Fruit fly (Drosophila melanogaster) whole organism, embryonic: ENCODE results near the gene fzy.
A peak's percentile ranks its signal among the peaks of the same experiment; 100 is the strongest.

Experiments
- CG10267 ChIP-seq: fragments of 200-800 bp; sonication (Bioruptor generic); optimal IDR thresholded peaks from 2 replicates; lab custom pipeline; 2018; ENCODE audit warnings: missing biosample characterization, mild to moderate bottlenecking, missing genetic modification characterization, moderate library complexity
- CG1233 ChIP-seq: fragments of 200-800 bp; sonication (Bioruptor generic); optimal IDR thresholded peaks from 4 replicates; lab custom pipeline; 2018; ENCODE audit warnings: missing biosample characterization, mild to moderate bottlenecking, missing genetic modification characterization
- CG14667 ChIP-seq: fragments of 200-800 bp; sonication (Bioruptor generic); IDR thresholded peaks from 2 replicates; pipeline ENCODE4 v1.3.6; 2022; ENCODE audit warnings: missing biosample characterization, missing genetic modification characterization
- CG14710 ChIP-seq: fragments of 200-800 bp; sonication (Bioruptor generic); optimal IDR thresholded peaks from 3 replicates; lab custom pipeline; 2019; ENCODE audit warnings: missing biosample characterization, mild to moderate bottlenecking, missing genetic modification characterization, moderate library complexity
- CG15073 ChIP-seq: fragments of 200-800 bp; sonication (Bioruptor generic); optimal IDR thresholded peaks from 2 replicates; lab custom pipeline; 2016; ENCODE audit warnings: missing biosample characterization, missing genetic modification characterization
- CG15479 ChIP-seq: fragments of 200-800 bp; sonication (Bioruptor generic); optimal IDR thresholded peaks from 3 replicates; lab custom pipeline; 2019; ENCODE audit warnings: missing biosample characterization, mild to moderate bottlenecking, missing genetic modification characterization, moderate library complexity
- CG17186 ChIP-seq: fragments of 200-800 bp; sonication (Bioruptor generic); optimal IDR thresholded peaks from 3 replicates; lab custom pipeline; 2017; ENCODE audit warnings: missing biosample characterization, missing genetic modification reagents, missing genetic modification characterization
- CG17612 ChIP-seq: fragments of 200-800 bp; sonication (Bioruptor generic); IDR thresholded peaks from 2 replicates; pipeline ENCODE4 v1.3.6; 2022; ENCODE audit warnings: missing biosample characterization, missing genetic modification characterization
- CG17802 ChIP-seq: fragments of 200-800 bp; sonication (Bioruptor generic); optimal IDR thresholded peaks from 2 replicates; lab custom pipeline; 2018; ENCODE audit warnings: missing biosample characterization, mild to moderate bottlenecking, missing genetic modification characterization, moderate library complexity
- CG1832 ChIP-seq: fragments of 200-800 bp; sonication (Bioruptor generic); optimal IDR thresholded peaks from 2 replicates; lab custom pipeline; 2017; ENCODE audit warnings: missing biosample characterization, mild to moderate bottlenecking, missing genetic modification characterization, inconsistent platforms
- CG2199 ChIP-seq: fragments of 200-800 bp; sonication (Bioruptor generic); IDR thresholded peaks from 3 replicates; pipeline ENCODE4 v1.3.6; 2022; ENCODE audit warnings: missing biosample characterization, missing genetic modification characterization
- CG31365 ChIP-seq: fragments of 200-800 bp; sonication (Bioruptor generic); optimal IDR thresholded peaks from 2 replicates; lab custom pipeline; 2018; ENCODE audit warnings: missing biosample characterization, mild to moderate bottlenecking, missing genetic modification characterization
- CG3163 ChIP-seq: fragments of 200-800 bp; sonication (Bioruptor generic); optimal IDR thresholded peaks from 3 replicates; lab custom pipeline; 2016; ENCODE audit warnings: missing biosample characterization, missing genetic modification characterization
- CG32767 ChIP-seq: fragments of 200-800 bp; sonication (Bioruptor generic); IDR thresholded peaks from 2 replicates; pipeline ENCODE4 v1.3.6; 2022; ENCODE audit warnings: missing biosample characterization, missing genetic modification characterization
- CG4328 ChIP-seq: fragments of 200-800 bp; sonication (Bioruptor generic); optimal IDR thresholded peaks from 3 replicates; lab custom pipeline; 2017; ENCODE audit warnings: missing biosample characterization, missing genetic modification reagents, missing genetic modification characterization
- CG5180 ChIP-seq: fragments of 200-800 bp; sonication (Bioruptor generic); optimal IDR thresholded peaks from 3 replicates; lab custom pipeline; 2017; ENCODE audit warnings: missing biosample characterization, missing genetic modification characterization, mild to moderate bottlenecking, moderate library complexity, missing genetic modification reagents
- CG7271 ChIP-seq: fragments of 200-800 bp; sonication (Bioruptor generic); optimal IDR thresholded peaks from 2 replicates; lab custom pipeline; 2018; ENCODE audit warnings: missing biosample characterization, mild to moderate bottlenecking, missing genetic modification characterization, moderate library complexity
- CG7372 ChIP-seq: fragments of 200-800 bp; sonication (Bioruptor generic); IDR thresholded peaks from 2 replicates; pipeline ENCODE4 v1.3.6; 2022; ENCODE audit warnings: missing biosample characterization, missing genetic modification characterization
- CG8478 ChIP-seq: fragments of >200 bp; optimal IDR thresholded peaks from 2 replicates; lab custom pipeline; 2018
- Deaf1 ChIP-seq: fragments of 200-800 bp; optimal IDR thresholded peaks from 3 replicates; lab custom pipeline; 2019; ENCODE audit warnings: missing biosample characterization, mild to moderate bottlenecking, missing genetic modification characterization, moderate library complexity
- Dek ChIP-seq: fragments of 200-800 bp; sonication (Bioruptor generic); optimal IDR thresholded peaks from 3 replicates; lab custom pipeline; 2019; ENCODE audit warnings: missing biosample characterization, mild to moderate bottlenecking, missing genetic modification characterization, moderate library complexity
- Dip2 ChIP-seq: fragments of 200-800 bp; sonication (Bioruptor generic); IDR thresholded peaks from 2 replicates; pipeline ENCODE4 v1.3.6; 2022; ENCODE audit warnings: missing biosample characterization, missing genetic modification characterization
- H2.0 ChIP-seq: fragments of 200-800 bp; sonication (Bioruptor generic); IDR thresholded peaks from 2 replicates; pipeline ENCODE4 v1.3.6; 2022; ENCODE audit warnings: missing biosample characterization, missing genetic modification characterization
- HLH3B ChIP-seq: fragments of 200-800 bp; sonication (Bioruptor generic); IDR thresholded peaks from 2 replicates; pipeline ENCODE4 v1.3.6; 2022; ENCODE audit warnings: missing biosample characterization, missing genetic modification characterization
- Hey ChIP-seq: fragments of 200-800 bp; sonication (Bioruptor generic); optimal IDR thresholded peaks from 3 replicates; lab custom pipeline; 2018; ENCODE audit warnings: missing biosample characterization, mild to moderate bottlenecking, missing genetic modification characterization
- Hr39 ChIP-seq: fragments of >200 bp; optimal IDR thresholded peaks from 2 replicates; lab custom pipeline; 2017
- Hr51 ChIP-seq, 2 experiments: fragments of 200-800 bp; sonication (Bioruptor generic); optimal IDR thresholded peaks; 2 replicates in 1 of 2; 3 replicates in 1 of 2; lab custom pipeline; 2016 to 2018; ENCODE audit warnings: missing biosample characterization in 2 of 2, missing genetic modification characterization in 2 of 2, mild to moderate bottlenecking in 1 of 2, moderate library complexity in 1 of 2
- Myb ChIP-seq: fragments of 200-800 bp; sonication (Bioruptor generic); optimal IDR thresholded peaks from 2 replicates; lab custom pipeline; 2016; ENCODE audit warnings: missing biosample characterization, missing genetic modification characterization
- NFAT ChIP-seq: fragments of 200-800 bp; sonication (Bioruptor generic); IDR thresholded peaks from 2 replicates; pipeline ENCODE4 v1.3.6; 2022; ENCODE audit warnings: missing biosample characterization, missing genetic modification characterization
- Neu2 ChIP-seq: fragments of 200-800 bp; sonication (Bioruptor generic); optimal IDR thresholded peaks from 3 replicates; lab custom pipeline; 2016; ENCODE audit warnings: missing biosample characterization, missing genetic modification characterization, borderline replicate concordance
- Nf-YC ChIP-seq: fragments of 200-800 bp; optimal IDR thresholded peaks from 3 replicates; lab custom pipeline; 2019; ENCODE audit warnings: missing biosample characterization, mild to moderate bottlenecking, missing genetic modification characterization, moderate library complexity
- Rfx ChIP-seq: fragments of 200-800 bp; sonication (Bioruptor generic); IDR thresholded peaks from 2 replicates; pipeline ENCODE4 v1.3.6; 2022; ENCODE audit warnings: missing biosample characterization, missing genetic modification characterization
- Sry-β ChIP-seq: fragments of 200-800 bp; sonication (Bioruptor generic); optimal IDR thresholded peaks from 2 replicates; lab custom pipeline; 2018; ENCODE audit warnings: missing biosample characterization, mild to moderate bottlenecking, missing genetic modification characterization, moderate library complexity
- Tbp ChIP-seq: fragments of >200 bp; optimal IDR thresholded peaks from 2 replicates; lab custom pipeline; 2018; ENCODE audit warnings: missing biosample characterization, missing genetic modification characterization
- Trl ChIP-seq, 3 experiments: fragments of >200 bp in 2 of 3; fragments of 200-800 bp in 1 of 3; sonication (Bioruptor generic) in 1 of 3; optimal IDR thresholded peaks; 2 replicates in 1 of 3; 3 replicates in 2 of 3; lab custom pipeline; 2016 to 2017; ENCODE audit warnings: missing biosample characterization in 1 of 3, missing genetic modification characterization in 1 of 3
- crc ChIP-seq: fragments of 200-800 bp; sonication (Bioruptor generic); optimal IDR thresholded peaks from 2 replicates; lab custom pipeline; 2016; ENCODE audit warnings: missing biosample characterization, missing genetic modification characterization
- dati ChIP-seq: fragments of 200-800 bp; sonication (Bioruptor generic); IDR thresholded peaks from 2 replicates; pipeline ENCODE4 v1.3.6; 2022; ENCODE audit warnings: missing biosample characterization, missing genetic modification characterization
- fd96Cb ChIP-seq: fragments of 200-800 bp; sonication (Bioruptor generic); optimal IDR thresholded peaks from 2 replicates; lab custom pipeline; 2018; ENCODE audit warnings: missing biosample characterization, mild to moderate bottlenecking, missing genetic modification characterization, moderate library complexity
- inv ChIP-seq: fragments of 200-800 bp; sonication (Bioruptor generic); IDR thresholded peaks from 2 replicates; pipeline ENCODE4 v1.3.6; 2022; ENCODE audit warnings: missing biosample characterization, missing genetic modification characterization; ENCODE audit not compliant: partially characterized antibody
- lola ChIP-seq, 3 experiments: fragments of >200 bp in 2 of 3; fragments of 200-800 bp in 1 of 3; sonication (Bioruptor generic) in 1 of 3; optimal IDR thresholded peaks; 2 replicates each; lab custom pipeline; 2017 to 2019; ENCODE audit warnings: missing biosample characterization in 3 of 3, missing genetic modification characterization in 3 of 3, mild to moderate bottlenecking in 1 of 3, moderate library complexity in 1 of 3
- onecut ChIP-seq: fragments of 200-800 bp; sonication (Bioruptor generic); IDR thresholded peaks from 2 replicates; pipeline ENCODE4 v1.3.6; 2022; ENCODE audit warnings: missing biosample characterization, missing genetic modification characterization
- pros ChIP-seq: fragments of 200-800 bp; sonication (Bioruptor generic); optimal IDR thresholded peaks from 3 replicates; lab custom pipeline; 2019; ENCODE audit warnings: missing biosample characterization, mild to moderate bottlenecking, missing genetic modification characterization, moderate library complexity
- slbo ChIP-seq: fragments of 200-800 bp; sonication (Bioruptor generic); IDR thresholded peaks from 2 replicates; pipeline ENCODE4 v1.3.6; 2022; ENCODE audit warnings: missing biosample characterization, missing genetic modification characterization
- sna ChIP-seq: fragments of 200-800 bp; sonication (Bioruptor generic); IDR thresholded peaks from 2 replicates; pipeline ENCODE4 v1.3.6; 2022; ENCODE audit warnings: missing biosample characterization, missing genetic modification characterization; ENCODE audit not compliant: partially characterized antibody
- so ChIP-seq: fragments of 200-800 bp; sonication (Bioruptor generic); IDR thresholded peaks from 3 replicates; pipeline ENCODE4 v1.3.6; 2022; ENCODE audit warnings: missing biosample characterization, missing genetic modification characterization
- tx ChIP-seq: fragments of 200-800 bp; sonication (Bioruptor generic); optimal IDR thresholded peaks from 2 replicates; lab custom pipeline; 2016; ENCODE audit warnings: missing biosample characterization, missing genetic modification characterization
- unc-4 ChIP-seq: fragments of 200-800 bp; sonication (Bioruptor generic); IDR thresholded peaks from 2 replicates; pipeline ENCODE4 v1.3.6; 2022; ENCODE audit warnings: missing biosample characterization, missing genetic modification characterization; ENCODE audit not compliant: partially characterized antibody
- usp ChIP-seq: fragments of >200 bp; optimal IDR thresholded peaks from 2 replicates; lab custom pipeline; 2017; ENCODE audit warnings: missing biosample characterization, missing genetic modification characterization
- yki ChIP-seq: fragments of >200 bp; optimal IDR thresholded peaks from 3 replicates; lab custom pipeline; 2018
- zf30C ChIP-seq: fragments of 200-800 bp; sonication (Bioruptor generic); optimal IDR thresholded peaks from 3 replicates; lab custom pipeline; 2018; ENCODE audit warnings: missing biosample characterization, mild to moderate bottlenecking, missing genetic modification characterization

Gene fzy

dm6 chr2L:16350160-16350633, 39.4 kb downstream of the fzy start (continued):
- TF ChIP-seq Dek (tag; lab: Kevin White, UChicago) = peak; percentile 63
- TF ChIP-seq onecut (GFP tag; lab: Robert Waterston, UW) = peak; percentile 41; the same call in 1 of the 2 replicates
- TF ChIP-seq pros (GFP tag; lab: Kevin White, UChicago) = no peak
- TF ChIP-seq slbo (GFP tag; lab: Robert Waterston, UW) = peak; percentile 91
- TF ChIP-seq dati = no peak
- TF ChIP-seq Nf-YC (tag; lab: Kevin White, UChicago) = no peak
- no peak for TF ChIP-seq CG1832 (GFP tag; lab: Kevin White, UChicago)
- no peak for TF ChIP-seq CG8478 (lab: Kevin White, UChicago)
- TF ChIP-seq CG14710 (tag; lab: Kevin White, UChicago) = peak; percentile 62
- peak; percentile 23 for TF ChIP-seq CG15479 (GFP tag; lab: Kevin White, UChicago)
- TF ChIP-seq H2.0 = peak; percentile 69
- TF ChIP-seq Neu2 (GFP tag; lab: Kevin White, UChicago) = no peak
- TF ChIP-seq Dip2 = no peak
- TF ChIP-seq Tbp (GFP tag; lab: Kevin White, UChicago) = no peak
- TF ChIP-seq CG4328 (GFP tag; lab: Kevin White, UChicago) = peak; percentile 28
- no peak for TF ChIP-seq Hey
- peak; percentile 75; the same call in 1 of the 2 replicates for TF ChIP-seq CG14667 (GFP tag; lab: Robert Waterston, UW)
- peak in 1 of 3 experiments; percentile 65 for TF ChIP-seq lola (GFP tag; optimal IDR thresholded peaks at IDR 0.05; lab: Kevin White, UChicago)
- no peak for TF ChIP-seq yki
- peak; percentile 7 to 84 for TF ChIP-seq Hr51 (GFP tag; optimal IDR thresholded peaks at IDR 0.05; lab: Kevin White, UChicago)
- TF ChIP-seq CG3163 (GFP tag; lab: Kevin White, UChicago) = no peak
- TF ChIP-seq CG1233 (GFP tag; lab: Kevin White, UChicago) = peak; percentile 21
- peak; percentile 86 for TF ChIP-seq CG2199 (GFP tag; lab: Robert Waterston, UW)
- TF ChIP-seq CG7271 (tag; lab: Kevin White, UChicago) = no peak
- TF ChIP-seq Trl (optimal IDR thresholded peaks at IDR 0.05; lab: Kevin White, UChicago) = no peak
- TF ChIP-seq Trl (GFP tag; optimal IDR thresholded peaks at IDR 0.05; lab: Kevin White, UChicago) = peak; percentile 50
- no peak for TF ChIP-seq CG5180 (GFP tag; lab: Kevin White, UChicago)
- peak; percentile 55 for TF ChIP-seq inv (GFP tag; lab: Robert Waterston, UW)
- peak; percentile 11 for TF ChIP-seq Sry-β (GFP tag; lab: Kevin White, UChicago)
- TF ChIP-seq CG17802 (tag; lab: Kevin White, UChicago) = peak; percentile 35
- TF ChIP-seq CG15073 = no peak
- TF ChIP-seq CG17612 = peak; percentile 46; the same call in 1 of the 2 replicates
- TF ChIP-seq Rfx (GFP tag; lab: Robert Waterston, UW) = peak; percentile 86
- TF ChIP-seq sna (GFP tag; lab: Robert Waterston, UW) = peak; percentile 51; the same call in 1 of the 2 replicates
- peak; percentile 57 for TF ChIP-seq tx
- no peak for TF ChIP-seq Hr39 (lab: Kevin White, UChicago)
- peak; percentile 58; the same call in 1 of the 2 replicates for TF ChIP-seq unc-4
- no peak for TF ChIP-seq Deaf1
- peak; percentile 32 for TF ChIP-seq CG10267 (tag; lab: Kevin White, UChicago)
- TF ChIP-seq CG32767 (GFP tag; lab: Robert Waterston, UW) = no peak
- TF ChIP-seq CG7372 = peak; percentile 47; the same call in 1 of the 2 replicates
- TF ChIP-seq usp (GFP tag; lab: Kevin White, UChicago) = no peak
- TF ChIP-seq fd96Cb (tag; lab: Kevin White, UChicago) = peak; percentile 45
- TF ChIP-seq CG17186 (GFP tag; lab: Kevin White, UChicago) = peak; percentile 8
- TF ChIP-seq so = peak; percentile 75
- peak; percentile 14 for TF ChIP-seq zf30C (GFP tag; lab: Kevin White, UChicago)
- TF ChIP-seq CG31365 (tag; lab: Kevin White, UChicago) = no peak
- TF ChIP-seq Myb (GFP tag; lab: Kevin White, UChicago) = peak; percentile 65
- peak; percentile 85 for TF ChIP-seq NFAT (GFP tag; lab: Robert Waterston, UW)
- peak; percentile 80 for TF ChIP-seq HLH3B (GFP tag; lab: Robert Waterston, UW)
- TF ChIP-seq crc = peak; percentile 29
